Fruit fly (Drosophila melanogaster) whole organism, embryonic: ENCODE results near the gene CG13449.

ENCODE experiments used
- ATbp ChIP-seq: fragments of 200-800 bp; sonication (Bioruptor generic); optimal IDR thresholded peaks from 2 replicates; lab custom pipeline; 2017; ENCODE audit warnings: missing biosample characterization, mild to moderate bottlenecking, missing genetic modification characterization, missing genetic modification reagents
- C15 ChIP-seq: fragments of 200-800 bp; sonication (Bioruptor generic); IDR thresholded peaks from 3 replicates; pipeline ENCODE4 v1.3.6; 2022; ENCODE audit warnings: missing biosample characterization, missing genetic modification characterization
- CG1024 ChIP-seq: fragments of 200-800 bp; sonication (Bioruptor generic); IDR thresholded peaks from 2 replicates; pipeline ENCODE4 v1.3.6; 2022; ENCODE audit warnings: missing biosample characterization, missing genetic modification characterization
- CG11695 ChIP-seq: fragments of 200-800 bp; sonication (Bioruptor generic); IDR thresholded peaks from 3 replicates; pipeline ENCODE4 v1.3.6; 2022; ENCODE audit warnings: missing biosample characterization, missing genetic modification characterization
- CG12942 ChIP-seq: fragments of 200-800 bp; sonication (Bioruptor generic); optimal IDR thresholded peaks from 3 replicates; lab custom pipeline; 2016; ENCODE audit warnings: missing biosample characterization, missing genetic modification characterization
- CG13624 ChIP-seq: fragments of 200-800 bp; sonication (Bioruptor generic); optimal IDR thresholded peaks from 2 replicates; lab custom pipeline; 2016; ENCODE audit warnings: missing biosample characterization, missing genetic modification characterization
- CG15514 ChIP-seq: fragments of 200-800 bp; sonication (Bioruptor generic); optimal IDR thresholded peaks from 3 replicates; lab custom pipeline; 2017; ENCODE audit warnings: missing biosample characterization, missing genetic modification characterization, mild to moderate bottlenecking, moderate library complexity, missing genetic modification reagents
- CG15696 ChIP-seq: fragments of 200-800 bp; sonication (Bioruptor generic); optimal IDR thresholded peaks from 2 replicates; lab custom pipeline; 2019; ENCODE audit warnings: missing biosample characterization, mild to moderate bottlenecking, missing genetic modification characterization, moderate library complexity
- CG1602 ChIP-seq: fragments of 200-800 bp; sonication (Bioruptor generic); optimal IDR thresholded peaks from 3 replicates; lab custom pipeline; 2016; ENCODE audit warnings: missing biosample characterization, missing genetic modification characterization
- CG17385 ChIP-seq: fragments of 200-800 bp; sonication (Bioruptor generic); optimal IDR thresholded peaks from 3 replicates; lab custom pipeline; 2018; ENCODE audit warnings: missing biosample characterization, mild to moderate bottlenecking, missing genetic modification characterization
- CG2129 ChIP-seq: fragments of 200-800 bp; sonication (Bioruptor generic); IDR thresholded peaks from 2 replicates; pipeline ENCODE4 v1.3.6; 2022; ENCODE audit warnings: missing biosample characterization, missing genetic modification characterization; ENCODE audit not compliant: partially characterized antibody
- CG31224 ChIP-seq: fragments of 200-800 bp; sonication (Bioruptor generic); IDR thresholded peaks from 2 replicates; pipeline ENCODE4 v1.3.6; 2022; ENCODE audit warnings: missing biosample characterization, missing genetic modification characterization
- CG32532 ChIP-seq: fragments of 200-800 bp; sonication (Bioruptor generic); IDR thresholded peaks from 2 replicates; pipeline ENCODE4 v1.3.6; 2022; ENCODE audit warnings: missing biosample characterization, missing genetic modification characterization
- CG3726 ChIP-seq: fragments of 200-800 bp; sonication (Bioruptor generic); IDR thresholded peaks from 3 replicates; pipeline ENCODE4, ENCODE4 v1.3.6; 2022; ENCODE audit warnings: missing biosample characterization, missing genetic modification characterization
- CG43689 ChIP-seq: fragments of 200-800 bp; sonication (Bioruptor generic); IDR thresholded peaks from 2 replicates; pipeline ENCODE4 v1.3.6; 2022; ENCODE audit warnings: missing biosample characterization, missing genetic modification characterization
- CG4730 ChIP-seq: fragments of 200-800 bp; sonication (Bioruptor generic); IDR thresholded peaks from 2 replicates; pipeline ENCODE4 v1.3.6; 2022; ENCODE audit warnings: missing biosample characterization, missing genetic modification characterization
- CG6683 ChIP-seq: fragments of 200-800 bp; sonication (Bioruptor generic); optimal IDR thresholded peaks from 2 replicates; lab custom pipeline; 2017; ENCODE audit warnings: missing biosample characterization, mild to moderate bottlenecking, missing genetic modification characterization, missing genetic modification reagents
- CG8765 ChIP-seq: fragments of 200-800 bp; sonication (Bioruptor generic); IDR thresholded peaks from 2 replicates; pipeline ENCODE4 v1.3.6; 2022; ENCODE audit warnings: missing biosample characterization, missing genetic modification characterization
- CG9817 ChIP-seq: fragments of 200-800 bp; sonication (Bioruptor generic); optimal IDR thresholded peaks from 2 replicates; lab custom pipeline; 2018; ENCODE audit warnings: missing biosample characterization, mild to moderate bottlenecking, missing genetic modification characterization, moderate library complexity
- Camta ChIP-seq: fragments of 200-800 bp; sonication (Bioruptor generic); optimal IDR thresholded peaks from 2 replicates; lab custom pipeline; 2016; ENCODE audit warnings: missing biosample characterization, missing genetic modification characterization
- Dek ChIP-seq: fragments of 200-800 bp; sonication (Bioruptor generic); optimal IDR thresholded peaks from 3 replicates; lab custom pipeline; 2019; ENCODE audit warnings: missing biosample characterization, mild to moderate bottlenecking, missing genetic modification characterization, moderate library complexity
- Dll ChIP-seq: fragments of 200-800 bp; sonication (Bioruptor generic); IDR thresholded peaks from 4 replicates; pipeline ENCODE4 v1.3.6; 2022; ENCODE audit warnings: missing biosample characterization, missing genetic modification characterization; ENCODE audit not compliant: partially characterized antibody
- Doc2 ChIP-seq: fragments of 200-800 bp; sonication (Bioruptor generic); IDR thresholded peaks from 2 replicates; pipeline ENCODE4 v1.3.6; 2022; ENCODE audit warnings: missing biosample characterization, missing genetic modification characterization
- Dref ChIP-seq: fragments of 200-800 bp; sonication (Bioruptor generic); IDR thresholded peaks from 2 replicates; pipeline ENCODE4 v1.3.6; 2022; ENCODE audit warnings: missing biosample characterization, missing genetic modification characterization
- Hmr ChIP-seq: fragments of 200-800 bp; sonication (Bioruptor generic); optimal IDR thresholded peaks from 3 replicates; lab custom pipeline; 2017; ENCODE audit warnings: mild to moderate bottlenecking, missing biosample characterization, missing genetic modification reagents, missing genetic modification characterization
- Hr3 ChIP-seq: fragments of 200-800 bp; sonication (Bioruptor generic); optimal IDR thresholded peaks from 3 replicates; lab custom pipeline; 2016; ENCODE audit warnings: missing biosample characterization, missing genetic modification characterization
- Med ChIP-seq: fragments of 200-800 bp; sonication (Bioruptor generic); peaks from one replicate; lab custom pipeline; 2016; ENCODE audit warnings: missing biosample characterization, missing genetic modification characterization, mild to moderate bottlenecking, inconsistent platforms, moderate library complexity
- Nf-YA ChIP-seq: fragments of 200-800 bp; sonication (Bioruptor generic); IDR thresholded peaks from 2 replicates; pipeline ENCODE4 v1.3.6; 2022; ENCODE audit warnings: missing biosample characterization, missing genetic modification characterization
- Ptx1 ChIP-seq: fragments of 200-800 bp; sonication (Bioruptor generic); IDR thresholded peaks from 2 replicates; pipeline ENCODE4 v1.3.6; 2022; ENCODE audit warnings: missing biosample characterization, missing genetic modification characterization
- YL-1 ChIP-seq: fragments of 200-800 bp; sonication (Bioruptor generic); optimal IDR thresholded peaks from 3 replicates; lab custom pipeline; 2017; ENCODE audit warnings: missing biosample characterization, mild to moderate bottlenecking, missing genetic modification characterization
- al ChIP-seq: fragments of 200-800 bp; sonication (Bioruptor generic); IDR thresholded peaks from 2 replicates; pipeline ENCODE4 v1.3.6; 2022; ENCODE audit warnings: missing biosample characterization, missing genetic modification characterization
- bbx ChIP-seq: fragments of 200-800 bp; sonication (Bioruptor generic); IDR thresholded peaks from 2 replicates; pipeline ENCODE4 v1.3.6; 2022; ENCODE audit warnings: missing biosample characterization, missing genetic modification characterization; ENCODE audit not compliant: partially characterized antibody
- chif ChIP-seq, 2 experiments: fragments of 200-800 bp; sonication (Bioruptor generic); optimal IDR thresholded peaks; 3 replicates each; lab custom pipeline; 2016; ENCODE audit warnings: missing biosample characterization in 2 of 2, missing genetic modification characterization in 2 of 2
- croc ChIP-seq: fragments of 200-800 bp; sonication (Bioruptor generic); conservative IDR thresholded peaks from 3 replicates; pipeline ENCODE4 v1.3.6; 2022; ENCODE audit warnings: missing biosample characterization, missing genetic modification characterization
- dati ChIP-seq: fragments of 200-800 bp; sonication (Bioruptor generic); IDR thresholded peaks from 2 replicates; pipeline ENCODE4 v1.3.6; 2022; ENCODE audit warnings: missing biosample characterization, missing genetic modification characterization
- disco-r ChIP-seq: fragments of 200-800 bp; sonication (Bioruptor generic); optimal IDR thresholded peaks from 2 replicates; lab custom pipeline; 2016; ENCODE audit warnings: missing biosample characterization, missing genetic modification characterization
- dysf ChIP-seq: fragments of 200-800 bp; sonication (Bioruptor generic); IDR thresholded peaks from 3 replicates; pipeline ENCODE4 v1.3.6; 2022; ENCODE audit warnings: missing biosample characterization, missing genetic modification characterization
- ems ChIP-seq: fragments of 200-800 bp; sonication (Bioruptor generic); optimal IDR thresholded peaks from 3 replicates; lab custom pipeline; 2016; ENCODE audit warnings: missing biosample characterization, missing genetic modification characterization
- esg ChIP-seq: fragments of 200-800 bp; sonication (Bioruptor generic); conservative IDR thresholded peaks from 2 replicates; pipeline ENCODE4 v1.3.6; 2022; ENCODE audit warnings: missing biosample characterization, missing genetic modification characterization
- eyg ChIP-seq: fragments of 200-800 bp; sonication (Bioruptor generic); optimal IDR thresholded peaks from 3 replicates; lab custom pipeline; 2016; ENCODE audit warnings: missing biosample characterization, missing genetic modification characterization
- grau ChIP-seq: fragments of 200-800 bp; optimal IDR thresholded peaks from 3 replicates; lab custom pipeline; 2019; ENCODE audit warnings: missing biosample characterization, mild to moderate bottlenecking, missing genetic modification characterization, moderate library complexity
- gt ChIP-seq: fragments of 200-800 bp; sonication (Bioruptor generic); IDR thresholded peaks from 2 replicates; pipeline ENCODE4 v1.3.6; 2022; ENCODE audit warnings: missing biosample characterization, missing genetic modification characterization
- luna ChIP-seq: fragments of 200-800 bp; sonication (Bioruptor generic); optimal IDR thresholded peaks from 2 replicates; lab custom pipeline; 2016; ENCODE audit warnings: missing biosample characterization, missing genetic modification characterization
- nerfin-2 ChIP-seq: fragments of 200-800 bp; sonication (Bioruptor generic); IDR thresholded peaks from 2 replicates; pipeline ENCODE4 v1.3.6; 2022; ENCODE audit warnings: missing biosample characterization, missing genetic modification characterization; ENCODE audit not compliant: partially characterized antibody
- nom ChIP-seq: fragments of 200-800 bp; sonication (Bioruptor generic); optimal IDR thresholded peaks from 2 replicates; lab custom pipeline; 2017; ENCODE audit warnings: missing biosample characterization, missing genetic modification characterization, mild to moderate bottlenecking, moderate library complexity, missing genetic modification reagents
- odd ChIP-seq: fragments of 200-800 bp; sonication (Bioruptor generic); optimal IDR thresholded peaks from 2 replicates; lab custom pipeline; 2017; ENCODE audit warnings: missing biosample characterization, mild to moderate bottlenecking, missing genetic modification characterization
- pan ChIP-seq, 4 experiments: fragments of >200 bp in 3 of 4; fragments of 200-800 bp in 1 of 4; sonication (Bioruptor generic) in 1 of 4; optimal IDR thresholded peaks in 3 of 4; IDR thresholded peaks in 1 of 4; 2 replicates each; pipeline versions ENCODE4 v1.3.6 to Lab custom; 2017 to 2022; ENCODE audit warnings: missing biosample characterization in 2 of 4, missing genetic modification characterization in 2 of 4, mixed read lengths in 1 of 4
- sim ChIP-seq: fragments of 200-800 bp; sonication (Bioruptor generic); IDR thresholded peaks from 2 replicates; pipeline ENCODE4 v1.3.6; 2022; ENCODE audit warnings: missing biosample characterization, missing genetic modification characterization
- slbo ChIP-seq: fragments of 200-800 bp; sonication (Bioruptor generic); IDR thresholded peaks from 2 replicates; pipeline ENCODE4 v1.3.6; 2022; ENCODE audit warnings: missing biosample characterization, missing genetic modification characterization
- ssp ChIP-seq: fragments of 200-800 bp; sonication (Bioruptor generic); IDR thresholded peaks from 2 replicates; pipeline ENCODE4 v1.3.6; 2022; ENCODE audit warnings: missing biosample characterization, missing genetic modification characterization
- stc ChIP-seq: fragments of 200-800 bp; sonication (Bioruptor generic); IDR thresholded peaks from 2 replicates; pipeline ENCODE4 v1.3.6; 2022; ENCODE audit warnings: missing biosample characterization, missing genetic modification characterization

Gene CG13449

DNA sequence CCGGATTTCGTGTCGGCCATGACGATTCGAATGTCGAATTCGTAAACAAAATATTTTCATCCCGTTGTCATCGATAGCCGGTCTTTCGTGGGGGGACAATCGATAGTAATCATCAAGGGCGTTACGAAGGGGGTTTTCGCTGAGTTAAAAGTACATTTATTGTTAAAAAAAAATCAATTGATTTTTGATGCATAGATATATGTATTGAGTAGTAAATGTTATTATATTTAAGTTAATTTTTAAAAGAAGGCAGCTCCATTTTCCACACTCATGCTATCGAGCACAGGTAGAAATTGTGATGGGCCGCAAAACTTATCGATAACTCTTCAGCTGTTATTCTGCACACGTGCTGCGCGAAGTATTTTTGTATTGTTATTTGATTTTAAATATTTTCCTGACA lies 32.1 kb downstream of the CG13449 start, which contains the start of the genes mrn and CG12301 (continued):
- TF ChIP-seq Dref (GFP tag; lab: Robert Waterston, UW) (peak; percentile 89), Hr3 (peak; percentile 68), Camta (GFP tag; lab: Kevin White, UChicago) (peak; percentile 56), CG17385 (no peak), CG32532 (GFP tag; lab: Robert Waterston, UW) (peak; percentile 94), CG15514 (peak; percentile 76), eyg (GFP tag; lab: Kevin White, UChicago) (peak; percentile 23), CG13624 (GFP tag; lab: Kevin White, UChicago) (peak; percentile 26), CG9817 (tag; lab: Kevin White, UChicago) (peak; percentile 67), nerfin-2 (peak; percentile 90), odd (GFP tag; lab: Kevin White, UChicago) (no peak), chif (GFP tag; optimal IDR thresholded peaks at IDR 0.05; lab: Kevin White, UChicago) (peak; percentile 49 to 55), ssp (peak; percentile 84), CG1602 (GFP tag; lab: Kevin White, UChicago) (peak; percentile 57), grau (tag; lab: Kevin White, UChicago) (no peak), gt (GFP tag; lab: Robert Waterston, UW) (peak; percentile 38; the same call in 1 of the 2 replicates), CG15696 (tag; lab: Kevin White, UChicago) (peak; percentile 7), CG4730 (GFP tag; lab: Robert Waterston, UW) (peak; percentile 88), dysf (peak; percentile 96), Dll (GFP tag; lab: Robert Waterston, UW) (peak; percentile 97), nom (GFP tag; lab: Kevin White, UChicago) (no peak), C15 (peak; percentile 68; the same call in 1 of the 3 replicates), Ptx1 (GFP tag; lab: Robert Waterston, UW) (peak; percentile 87), CG11695 (GFP tag; lab: Robert Waterston, UW) (peak; percentile 75), pan (optimal IDR thresholded peaks at IDR 0.05; lab: Kevin White, UChicago) (no peak), pan (GFP tag; optimal IDR thresholded peaks at IDR 0.05 in 1 of 2, IDR thresholded peaks at IDR 0.05 in 1 of 2) (peak in 1 of 2 experiments; percentile 96), CG31224 (GFP tag; lab: Robert Waterston, UW) (peak; percentile 73), al (GFP tag; lab: Robert Waterston, UW) (peak; percentile 94), esg (peak; percentile 71), ATbp (no peak), Dek (tag; lab: Kevin White, UChicago) (no peak), Doc2 (peak; percentile 85), ems (GFP tag; lab: Kevin White, UChicago) (peak; percentile 65), CG1024 (GFP tag; lab: Robert Waterston, UW) (peak; percentile 34; the same call in 1 of the 2 replicates), CG2129 (GFP tag; lab: Robert Waterston, UW) (peak; percentile 90), YL-1 (GFP tag; lab: Kevin White, UChicago) (peak; percentile 69), stc (GFP tag; lab: Robert Waterston, UW) (peak; percentile 90), disco-r (GFP tag; lab: Kevin White, UChicago) (peak; percentile 15), slbo (GFP tag; lab: Robert Waterston, UW) (peak; percentile 94), Hmr (no peak), Nf-YA (no peak), CG3726 (GFP tag; lab: Robert Waterston, UW) (peak; percentile 89), CG43689 (GFP tag; lab: Robert Waterston, UW) (no peak), bbx (GFP tag; lab: Robert Waterston, UW) (peak; percentile 79), Med (peak; percentile 91), sim (GFP tag; lab: Robert Waterston, UW) (peak; percentile 46; the same call in 1 of the 2 replicates), CG12942 (peak; percentile 51), dati (GFP tag; lab: Robert Waterston, UW) (peak; percentile 84), CG6683 (GFP tag; lab: Kevin White, UChicago) (peak; percentile 43), luna (GFP tag; lab: Kevin White, UChicago) (peak; percentile 20), CG8765 (GFP tag; lab: Robert Waterston, UW) (peak; percentile 95), croc (GFP tag; lab: Robert Waterston, UW) (peak; percentile 76)
